Fruit fly (Drosophila melanogaster) whole organism, embryonic: ENCODE data around the gene yellow-e.

Experiments
- BtbVII ChIP-seq: fragments of 200-800 bp; sonication (Bioruptor generic); optimal IDR thresholded peaks from 3 replicates; lab custom pipeline; 2017; ENCODE audit warnings: missing biosample characterization, mild to moderate bottlenecking, missing genetic modification characterization
- CG10147 ChIP-seq: fragments of 200-800 bp; sonication (Bioruptor generic); optimal IDR thresholded peaks from 2 replicates; lab custom pipeline; 2019; ENCODE audit warnings: missing biosample characterization, mild to moderate bottlenecking, missing genetic modification characterization, moderate library complexity
- CG11504 ChIP-seq: fragments of 200-800 bp; sonication (Bioruptor generic); optimal IDR thresholded peaks from 3 replicates; lab custom pipeline; 2019; ENCODE audit warnings: missing biosample characterization, mild to moderate bottlenecking, missing genetic modification characterization, moderate library complexity
- CG12659 ChIP-seq: fragments of 200-800 bp; sonication (Bioruptor generic); optimal IDR thresholded peaks from 3 replicates; lab custom pipeline; 2017; ENCODE audit warnings: mild to moderate bottlenecking, missing biosample characterization, missing genetic modification reagents, missing genetic modification characterization
- CG13296 ChIP-seq: fragments of 200-800 bp; sonication (Bioruptor generic); optimal IDR thresholded peaks from 3 replicates; lab custom pipeline; 2018; ENCODE audit warnings: missing biosample characterization, mild to moderate bottlenecking, missing genetic modification characterization
- CG15269 ChIP-seq: fragments of 200-800 bp; sonication (Bioruptor generic); optimal IDR thresholded peaks from 2 replicates; lab custom pipeline; 2018; ENCODE audit warnings: missing biosample characterization, mild to moderate bottlenecking, missing genetic modification characterization, moderate library complexity
- CG15601 ChIP-seq: fragments of 200-800 bp; sonication (Bioruptor generic); optimal IDR thresholded peaks from 3 replicates; lab custom pipeline; 2019; ENCODE audit warnings: missing biosample characterization, mild to moderate bottlenecking, missing genetic modification characterization, moderate library complexity
- CG17568 ChIP-seq: fragments of 200-800 bp; sonication (Bioruptor generic); optimal IDR thresholded peaks from 2 replicates; lab custom pipeline; 2018; ENCODE audit warnings: missing biosample characterization, mild to moderate bottlenecking, missing genetic modification characterization, moderate library complexity
- CG2202 ChIP-seq: fragments of 200-800 bp; sonication (Bioruptor generic); optimal IDR thresholded peaks from 2 replicates; lab custom pipeline; 2018; ENCODE audit warnings: missing biosample characterization, mild to moderate bottlenecking, missing genetic modification characterization
- CG30431 ChIP-seq: fragments of 200-800 bp; sonication (Bioruptor generic); optimal IDR thresholded peaks from 2 replicates; lab custom pipeline; 2017; ENCODE audit warnings: missing biosample characterization, missing genetic modification characterization
- CG31441 ChIP-seq: fragments of 200-800 bp; sonication (Bioruptor generic); IDR thresholded peaks from 2 replicates; pipeline ENCODE4 v1.3.6; 2022; ENCODE audit warnings: missing biosample characterization, missing genetic modification characterization
- CG3838 ChIP-seq: fragments of 200-800 bp; sonication (Bioruptor generic); optimal IDR thresholded peaks from 3 replicates; lab custom pipeline; 2016; ENCODE audit warnings: missing biosample characterization, missing genetic modification characterization
- CG6765 ChIP-seq: fragments of 200-800 bp; sonication (Bioruptor generic); optimal IDR thresholded peaks from 3 replicates; lab custom pipeline; 2017; ENCODE audit warnings: missing biosample characterization, mild to moderate bottlenecking, missing genetic modification characterization
- CG9727 ChIP-seq: fragments of 200-800 bp; sonication (Bioruptor generic); optimal IDR thresholded peaks from 3 replicates; lab custom pipeline; 2017; ENCODE audit warnings: missing biosample characterization, mild to moderate bottlenecking, missing genetic modification characterization
- Camta ChIP-seq: fragments of 200-800 bp; sonication (Bioruptor generic); optimal IDR thresholded peaks from 2 replicates; lab custom pipeline; 2016; ENCODE audit warnings: missing biosample characterization, missing genetic modification characterization
- CoRest ChIP-seq: fragments of 200-800 bp; sonication (Bioruptor generic); optimal IDR thresholded peaks from 3 replicates; lab custom pipeline; 2018; ENCODE audit warnings: missing biosample characterization, mild to moderate bottlenecking, missing genetic modification characterization, moderate library complexity
- CrebB ChIP-seq: fragments of 200-800 bp; sonication (Bioruptor generic); optimal IDR thresholded peaks from 3 replicates; lab custom pipeline; 2018; ENCODE audit warnings: missing biosample characterization, mild to moderate bottlenecking, missing genetic modification characterization
- E2f2 ChIP-seq: fragments of 200-800 bp; sonication (Bioruptor generic); IDR thresholded peaks from 2 replicates; pipeline ENCODE4 v1.3.6; 2022; ENCODE audit warnings: missing biosample characterization, missing genetic modification characterization
- Fer1 ChIP-seq: fragments of 200-800 bp; sonication (Bioruptor generic); optimal IDR thresholded peaks from 2 replicates; lab custom pipeline; 2017; ENCODE audit warnings: missing biosample characterization, mild to moderate bottlenecking, missing genetic modification characterization
- Hr51 ChIP-seq, 2 experiments: fragments of 200-800 bp; sonication (Bioruptor generic); optimal IDR thresholded peaks; 2 replicates in 1 of 2; 3 replicates in 1 of 2; lab custom pipeline; 2016 to 2018; ENCODE audit warnings: missing biosample characterization in 2 of 2, missing genetic modification characterization in 2 of 2, mild to moderate bottlenecking in 1 of 2, moderate library complexity in 1 of 2
- MTF-1 ChIP-seq: fragments of 200-800 bp; sonication (Bioruptor generic); optimal IDR thresholded peaks from 2 replicates; lab custom pipeline; 2018; ENCODE audit warnings: missing biosample characterization, mild to moderate bottlenecking, missing genetic modification characterization, borderline replicate concordance
- Mrtf ChIP-seq: fragments of 200-800 bp; sonication (Bioruptor generic); IDR thresholded peaks from 3 replicates; pipeline ENCODE4 v1.3.6; 2022; ENCODE audit warnings: missing biosample characterization, missing genetic modification characterization
- Opbp ChIP-seq: fragments of 200-800 bp; sonication (Bioruptor generic); IDR thresholded peaks from 3 replicates; pipeline ENCODE4 v1.3.6; 2022; ENCODE audit warnings: missing biosample characterization, missing genetic modification characterization; ENCODE audit not compliant: partially characterized antibody
- PHDP ChIP-seq: fragments of 200-800 bp; sonication (Bioruptor generic); optimal IDR thresholded peaks from 3 replicates; lab custom pipeline; 2018; ENCODE audit warnings: missing biosample characterization, mild to moderate bottlenecking, missing genetic modification characterization, moderate library complexity
- Sox100B ChIP-seq: fragments of 200-800 bp; sonication (Bioruptor generic); optimal IDR thresholded peaks from 3 replicates; lab custom pipeline; 2018; ENCODE audit warnings: missing biosample characterization, mild to moderate bottlenecking, missing genetic modification characterization
- Vsx1 ChIP-seq: fragments of 200-800 bp; sonication (Bioruptor generic); optimal IDR thresholded peaks from 2 replicates; lab custom pipeline; 2017; ENCODE audit warnings: missing biosample characterization, mild to moderate bottlenecking, missing genetic modification characterization, missing genetic modification reagents
- chinmo ChIP-seq: fragments of 200-800 bp; sonication (Bioruptor generic); IDR thresholded peaks from 4 replicates; pipeline ENCODE4 v1.3.6; 2022; ENCODE audit warnings: missing biosample characterization, missing genetic modification characterization; ENCODE audit not compliant: partially characterized antibody
- ci ChIP-seq: fragments of 200-800 bp; sonication (Bioruptor generic); IDR thresholded peaks from 3 replicates; pipeline ENCODE4 v1.3.6; 2022; ENCODE audit warnings: missing biosample characterization, missing genetic modification characterization
- disco-r ChIP-seq: fragments of 200-800 bp; sonication (Bioruptor generic); optimal IDR thresholded peaks from 2 replicates; lab custom pipeline; 2016; ENCODE audit warnings: missing biosample characterization, missing genetic modification characterization
- dmrt99B ChIP-seq: fragments of 200-800 bp; sonication (Bioruptor generic); optimal IDR thresholded peaks from 2 replicates; lab custom pipeline; 2018; ENCODE audit warnings: missing biosample characterization, mild to moderate bottlenecking, missing genetic modification characterization, moderate library complexity
- en ChIP-seq: fragments of 200-800 bp; sonication (Bioruptor generic); optimal IDR thresholded peaks from 2 replicates; lab custom pipeline; 2016; ENCODE audit warnings: missing biosample characterization, missing genetic modification characterization
- fd3F ChIP-seq: fragments of 200-800 bp; sonication (Bioruptor generic); optimal IDR thresholded peaks from 2 replicates; lab custom pipeline; 2018; ENCODE audit warnings: missing biosample characterization, mild to moderate bottlenecking, missing genetic modification characterization, moderate library complexity
- lab ChIP-seq: fragments of 200-800 bp; sonication (Bioruptor generic); optimal IDR thresholded peaks from 3 replicates; lab custom pipeline; 2017; ENCODE audit warnings: missing biosample characterization, missing genetic modification characterization, mild to moderate bottlenecking, moderate library complexity, missing genetic modification reagents
- lilli ChIP-seq: fragments of 200-800 bp; sonication (Bioruptor generic); optimal IDR thresholded peaks from 3 replicates; lab custom pipeline; 2016; ENCODE audit warnings: missing biosample characterization, missing genetic modification characterization
- lola ChIP-seq, 3 experiments: fragments of >200 bp in 2 of 3; fragments of 200-800 bp in 1 of 3; sonication (Bioruptor generic) in 1 of 3; optimal IDR thresholded peaks; 2 replicates each; lab custom pipeline; 2017 to 2019; ENCODE audit warnings: missing biosample characterization in 3 of 3, missing genetic modification characterization in 3 of 3, mild to moderate bottlenecking in 1 of 3, moderate library complexity in 1 of 3
- prd ChIP-seq, 3 experiments: fragments of >200 bp in 2 of 3; fragments of 200-800 bp in 1 of 3; sonication (Bioruptor generic) in 1 of 3; optimal IDR thresholded peaks in 2 of 3; IDR thresholded peaks in 1 of 3; 2 replicates in 2 of 3; 3 replicates in 1 of 3; pipeline versions ENCODE4 v1.3.6 to Lab custom; 2017 to 2022; ENCODE audit warnings: missing biosample characterization in 1 of 3, missing genetic modification characterization in 1 of 3
- schlank ChIP-seq: fragments of 200-800 bp; sonication (Bioruptor generic); optimal IDR thresholded peaks from 2 replicates; lab custom pipeline; 2018; ENCODE audit warnings: missing biosample characterization, mild to moderate bottlenecking, missing genetic modification characterization
- sd ChIP-seq: fragments of 200-800 bp; sonication (Bioruptor generic); optimal IDR thresholded peaks from 3 replicates; lab custom pipeline; 2018; ENCODE audit warnings: missing biosample characterization, mild to moderate bottlenecking, missing genetic modification characterization, moderate library complexity
- stc ChIP-seq: fragments of 200-800 bp; sonication (Bioruptor generic); IDR thresholded peaks from 2 replicates; pipeline ENCODE4 v1.3.6; 2022; ENCODE audit warnings: missing biosample characterization, missing genetic modification characterization
- twi ChIP-seq: fragments of 200-800 bp; optimal IDR thresholded peaks from 2 replicates; lab custom pipeline; 2019; ENCODE audit warnings: missing biosample characterization, mild to moderate bottlenecking, missing genetic modification characterization, moderate library complexity

yellow-e gene

dm6 chr3R:13441703-13442102 is 26.6 kb upstream of the yellow-e start (continued):
- TF ChIP-seq CG9727 (no peak), Vsx1 (GFP tag; lab: Kevin White, UChicago) (no peak), CG13296 (GFP tag; lab: Kevin White, UChicago) (peak; percentile 36), Hr51 (GFP tag; optimal IDR thresholded peaks at IDR 0.05; lab: Kevin White, UChicago) (peak in 1 of 2 experiments; percentile 47), prd (optimal IDR thresholded peaks at IDR 0.05; lab: Kevin White, UChicago) (no peak), prd (GFP tag; IDR thresholded peaks at IDR 0.05; lab: Robert Waterston, UW) (no peak), CG2202 (no peak), en (no peak), CG10147 (GFP tag; lab: Kevin White, UChicago) (no peak), fd3F (GFP tag; lab: Kevin White, UChicago) (peak; percentile 28), PHDP (peak; percentile 67), lab (GFP tag; lab: Kevin White, UChicago) (peak; percentile 20), BtbVII (GFP tag; lab: Kevin White, UChicago) (peak; percentile 54), CG11504 (tag; lab: Kevin White, UChicago) (peak; percentile 20), ci (GFP tag; lab: Robert Waterston, UW) (no peak), Mrtf (GFP tag; lab: Robert Waterston, UW) (no peak), CG30431 (no peak), Camta (GFP tag; lab: Kevin White, UChicago) (no peak), disco-r (GFP tag; lab: Kevin White, UChicago) (peak; percentile 17), lola (GFP tag; optimal IDR thresholded peaks at IDR 0.05; lab: Kevin White, UChicago) (no peak), stc (GFP tag; lab: Robert Waterston, UW) (no peak), chinmo (GFP tag; lab: Robert Waterston, UW) (no peak), Sox100B (GFP tag; lab: Kevin White, UChicago) (peak; percentile 34), CG6765 (GFP tag; lab: Kevin White, UChicago) (peak; percentile 12), schlank (peak; percentile 7), Fer1 (peak; percentile 2), CrebB (tag; lab: Kevin White, UChicago) (peak; percentile 2), CG31441 (GFP tag; lab: Robert Waterston, UW) (peak; percentile 32; the same call in 1 of the 2 replicates), CG17568 (peak; percentile 43), lilli (no peak), twi (peak; percentile 35), CoRest (tag; lab: Kevin White, UChicago) (peak; percentile 26), MTF-1 (GFP tag; lab: Kevin White, UChicago) (peak; percentile 42), CG15269 (tag; lab: Kevin White, UChicago) (peak; percentile 33), CG12659 (GFP tag; lab: Kevin White, UChicago) (peak; percentile 21), E2f2 (peak; percentile 8; the same call in 1 of the 2 replicates), CG3838 (GFP tag; lab: Kevin White, UChicago) (no peak), dmrt99B (tag; lab: Kevin White, UChicago) (peak; percentile 19), sd (peak; percentile 31), Opbp (no peak), CG15601 (tag; lab: Kevin White, UChicago) (peak; percentile 19)
